Worm (Caenorhabditis elegans) whole organism, L4/young adult: Measurements from ENCODE around the gene Y66C5A.2.

Source experiments
- W03F9.2 ChIP-seq: fragments of 150-350 bp; optimal IDR thresholded peaks from 2 replicates; lab custom pipeline; 2014; ENCODE audit warnings: missing biosample characterization, missing genetic modification characterization
- dao-5 ChIP-seq: sonication (generic microtip); optimal IDR thresholded peaks from 2 replicates; lab custom pipeline; 2016; ENCODE audit warnings: missing genotype, missing genetic modification characterization, moderate library complexity, missing compliant biosample characterization
- him-1 ChIP-seq: sonication (generic microtip); optimal IDR thresholded peaks from 2 replicates; lab custom pipeline; 2016; ENCODE audit warnings: missing genotype, missing genetic modification reagents, missing genetic modification characterization, missing compliant biosample characterization

Gene Y66C5A.2

DNA sequence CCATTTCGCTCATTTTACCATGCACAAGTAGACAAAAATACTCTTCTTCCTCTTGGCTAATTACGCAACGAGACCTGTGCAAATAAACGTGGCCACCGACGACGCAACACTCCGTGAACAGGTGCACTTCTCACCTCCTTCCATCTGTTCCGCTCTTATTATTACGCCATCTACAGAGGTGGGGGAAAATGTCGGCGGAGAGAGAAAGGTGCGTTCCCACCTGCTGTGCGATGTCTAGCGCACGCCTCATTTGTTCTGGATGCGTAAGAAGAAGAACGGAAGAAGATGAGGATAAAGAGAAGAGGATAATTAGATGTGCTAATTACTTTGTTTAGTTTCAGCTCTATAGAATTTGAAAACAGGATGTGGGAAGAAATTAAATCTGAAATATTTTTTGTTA is 26.0 kb downstream of the Y66C5A.2 start:
- TF ChIP-seq W03F9.2 (tag; lab: Kevin White, UChicago) (no peak), dao-5 (no peak), him-1 (tag; lab: Kevin White, UChicago) (no peak)

DNA sequence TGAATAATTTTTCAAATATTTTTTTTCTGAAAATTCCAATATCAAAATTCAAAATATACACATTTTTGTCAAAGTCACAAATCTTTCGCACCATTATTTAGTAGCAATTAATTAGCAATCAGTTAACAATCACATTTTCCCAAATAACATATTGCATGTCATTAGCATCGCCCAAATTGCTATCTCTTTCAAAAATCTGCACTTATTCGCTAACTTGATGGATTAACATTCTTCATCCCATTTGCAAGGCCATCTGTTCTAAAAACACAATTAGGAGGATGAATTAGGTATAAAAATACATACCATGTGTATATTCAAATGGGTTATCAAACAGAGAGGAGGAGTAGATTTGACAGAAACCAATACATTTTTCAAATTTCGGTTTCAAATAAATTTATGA is 26.8 kb downstream of the Y66C5A.2 start:
- no peak for TF ChIP-seq W03F9.2 (tag; lab: Kevin White, UChicago)
- no peak for TF ChIP-seq dao-5
- no peak for TF ChIP-seq him-1 (tag; lab: Kevin White, UChicago)

DNA sequence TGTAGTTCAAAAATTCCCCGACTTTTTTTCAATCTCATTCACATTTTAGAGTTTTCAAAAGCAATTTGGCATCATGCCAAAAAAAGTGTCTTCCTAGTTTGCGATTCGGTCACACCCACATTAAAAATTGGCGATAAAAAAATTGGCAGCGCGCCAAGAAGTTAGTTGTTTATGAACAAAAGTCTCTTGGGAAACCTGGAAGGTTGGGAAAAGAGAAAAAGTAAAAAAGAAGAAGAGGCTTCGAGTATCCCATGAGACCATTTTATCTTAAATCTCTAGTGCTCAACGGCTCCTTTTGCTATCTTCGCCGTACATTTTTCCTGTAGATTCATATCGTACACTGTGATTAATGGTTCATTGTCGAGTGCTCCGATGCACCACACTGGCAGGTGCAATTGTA is 27.3 kb downstream of the Y66C5A.2 start:
- TF ChIP-seq W03F9.2 (tag; lab: Kevin White, UChicago) (no peak), him-1 (tag; lab: Kevin White, UChicago) (no peak), dao-5 (no peak)

DNA sequence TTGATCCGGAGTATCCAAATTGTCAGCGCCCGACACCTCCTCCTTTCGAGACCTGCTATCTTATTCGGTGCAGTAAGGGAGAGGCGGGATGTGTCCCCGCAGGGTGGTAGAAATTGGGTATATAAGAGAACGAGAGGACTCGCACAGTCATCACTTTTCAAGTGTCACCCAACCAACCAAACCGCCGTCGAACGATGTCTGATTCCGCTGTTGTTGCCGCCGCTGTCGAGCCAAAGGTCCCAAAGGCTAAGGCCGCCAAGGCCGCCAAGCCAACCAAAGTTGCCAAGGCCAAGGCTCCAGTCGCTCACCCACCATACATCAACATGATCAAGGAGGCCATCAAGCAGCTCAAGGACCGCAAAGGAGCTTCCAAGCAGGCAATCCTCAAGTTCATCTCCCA is 29.4 kb downstream of the Y66C5A.2 start, which contains the start of gene his-24:
TSS of gene his-24 (plus strand) at position 150 of the 400 bp plus-strand sequence.
- no peak for TF ChIP-seq dao-5
- TF ChIP-seq him-1 (tag; lab: Kevin White, UChicago) = no peak
- TF ChIP-seq W03F9.2 (tag; lab: Kevin White, UChicago) = no peak

DNA sequence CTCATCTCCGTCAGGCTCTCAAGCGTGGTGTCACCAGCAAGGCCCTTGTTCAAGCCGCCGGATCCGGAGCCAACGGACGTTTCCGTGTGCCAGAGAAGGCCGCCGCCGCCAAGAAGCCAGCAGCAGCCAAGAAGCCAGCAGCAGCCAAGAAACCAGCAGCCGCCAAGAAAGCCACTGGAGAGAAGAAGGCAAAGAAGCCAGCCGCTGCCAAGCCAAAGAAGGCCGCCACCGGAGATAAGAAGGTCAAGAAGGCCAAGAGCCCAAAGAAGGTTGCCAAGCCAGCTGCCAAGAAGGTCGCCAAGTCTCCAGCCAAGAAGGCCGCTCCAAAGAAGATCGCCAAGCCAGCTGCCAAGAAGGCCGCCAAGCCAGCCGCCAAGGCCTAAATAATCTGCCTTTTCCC is 30.0 kb downstream of the Y66C5A.2 start:
- TF ChIP-seq him-1 (tag; lab: Kevin White, UChicago) = no peak
- TF ChIP-seq W03F9.2 (tag; lab: Kevin White, UChicago) = no peak
- TF ChIP-seq dao-5 = no peak

DNA sequence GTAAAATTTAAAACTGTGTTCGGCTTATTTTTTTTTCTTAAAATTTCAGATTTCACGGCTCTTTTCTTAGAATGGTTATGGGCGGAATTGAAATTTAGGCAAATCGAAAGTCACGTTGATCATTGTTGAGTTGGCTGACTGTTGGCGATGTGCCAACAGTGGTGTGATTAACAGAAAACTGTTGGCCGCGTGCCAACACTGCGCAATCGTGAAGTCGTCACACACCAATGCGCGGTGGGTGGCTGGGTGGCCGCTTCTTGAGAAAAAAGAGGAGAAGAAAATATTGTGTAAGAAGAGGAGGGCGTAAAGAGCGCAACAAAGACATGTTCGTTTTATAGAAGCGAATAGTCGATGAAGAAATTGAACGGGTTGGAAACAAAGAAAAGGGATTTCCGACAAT is 30.6 kb downstream of the Y66C5A.2 start:
- no peak for TF ChIP-seq dao-5
- TF ChIP-seq W03F9.2 (tag; lab: Kevin White, UChicago) = no peak
- TF ChIP-seq him-1 (tag; lab: Kevin White, UChicago) = no peak

DNA sequence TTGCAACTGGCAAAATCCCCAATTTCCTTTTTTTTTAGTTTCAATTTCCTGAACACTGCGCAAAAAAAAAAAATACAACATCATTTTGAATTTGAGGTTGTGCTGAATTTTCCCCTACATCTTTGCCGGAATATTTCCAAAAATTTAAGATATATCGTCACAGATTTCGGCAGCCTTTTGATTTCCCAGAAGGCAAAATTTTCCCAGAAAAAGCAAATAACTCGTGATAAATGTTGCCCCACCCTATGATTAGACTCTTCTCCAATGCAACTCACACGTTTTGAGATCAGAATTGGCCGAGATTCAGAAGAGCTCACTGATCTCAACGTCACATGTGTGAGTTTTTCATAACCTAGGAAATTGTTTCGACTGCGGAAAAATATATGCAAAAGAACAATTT is 31.9 kb downstream of the Y66C5A.2 start:
- no peak for TF ChIP-seq dao-5
- no peak for TF ChIP-seq W03F9.2 (tag; lab: Kevin White, UChicago)
- no peak for TF ChIP-seq him-1 (tag; lab: Kevin White, UChicago)

DNA sequence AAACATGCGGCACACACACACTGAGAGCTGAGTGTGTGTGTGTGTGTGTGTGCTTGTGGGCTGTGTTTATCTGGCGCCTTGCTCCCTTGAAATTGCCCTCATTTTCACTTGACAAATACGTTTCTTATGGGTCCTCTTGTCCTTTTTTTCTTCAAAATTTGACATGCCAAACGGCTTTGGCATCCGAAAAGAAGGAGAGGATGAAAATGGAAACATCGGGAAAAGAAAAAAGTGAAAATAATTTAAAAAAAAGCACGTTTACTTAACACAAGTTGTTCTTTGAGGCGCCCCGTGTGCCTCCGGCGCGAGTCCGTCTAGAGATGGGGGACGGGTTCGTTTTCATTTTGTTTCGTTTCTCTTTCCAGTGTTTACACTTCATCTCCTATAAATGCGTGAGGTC is 34.6 kb downstream of the Y66C5A.2 start:
- no peak for TF ChIP-seq him-1 (tag; lab: Kevin White, UChicago)
- TF ChIP-seq dao-5 = no peak
- TF ChIP-seq W03F9.2 (tag; lab: Kevin White, UChicago) = no peak

DNA sequence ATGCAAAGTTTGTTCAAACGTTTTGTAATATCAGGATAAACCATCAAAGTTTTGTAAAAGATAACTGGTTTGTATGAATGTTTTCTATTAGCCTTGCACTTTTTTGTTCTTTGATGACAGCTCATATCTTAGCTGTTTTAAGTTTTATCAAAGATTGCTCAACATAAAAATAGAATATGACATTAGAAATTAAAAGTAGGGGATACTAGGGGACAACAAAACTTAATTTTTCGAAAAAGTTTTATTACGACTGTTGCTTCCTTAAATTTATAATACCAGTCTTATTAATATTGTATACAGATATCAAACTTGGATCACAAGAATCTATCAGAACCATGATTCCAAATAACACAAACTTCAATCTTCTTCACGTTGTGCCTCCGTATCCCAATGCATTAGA is 35.3 kb downstream of the Y66C5A.2 start, which contains the start of gene ztf-14:
TSS of gene ztf-14 (plus strand) at position 301 of the 400 bp plus-strand sequence.
- TF ChIP-seq W03F9.2 (tag; lab: Kevin White, UChicago) (no peak), dao-5 (no peak), him-1 (tag; lab: Kevin White, UChicago) (no peak)

DNA sequence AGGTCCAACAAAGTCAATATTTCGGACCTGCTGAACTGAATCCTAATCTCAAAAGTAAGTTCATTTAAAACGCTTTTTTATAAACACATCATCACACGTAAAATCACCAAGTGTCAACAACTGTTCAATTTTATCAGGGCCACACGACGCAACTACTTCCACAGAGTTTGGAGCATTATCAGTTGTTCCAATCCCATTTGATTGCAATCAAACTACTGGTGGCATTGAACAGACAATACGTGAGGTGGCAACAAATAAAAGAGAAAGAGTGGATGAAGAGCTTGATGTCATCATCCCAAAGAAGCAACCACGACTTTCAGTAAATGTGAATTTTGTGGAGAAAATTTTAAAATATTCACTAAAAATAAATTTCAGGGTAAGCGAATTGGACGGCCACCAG is 36.0 kb downstream of the Y66C5A.2 start:
- TF ChIP-seq him-1 (tag; lab: Kevin White, UChicago) (no peak), dao-5 (no peak), W03F9.2 (tag; lab: Kevin White, UChicago) (no peak)

DNA sequence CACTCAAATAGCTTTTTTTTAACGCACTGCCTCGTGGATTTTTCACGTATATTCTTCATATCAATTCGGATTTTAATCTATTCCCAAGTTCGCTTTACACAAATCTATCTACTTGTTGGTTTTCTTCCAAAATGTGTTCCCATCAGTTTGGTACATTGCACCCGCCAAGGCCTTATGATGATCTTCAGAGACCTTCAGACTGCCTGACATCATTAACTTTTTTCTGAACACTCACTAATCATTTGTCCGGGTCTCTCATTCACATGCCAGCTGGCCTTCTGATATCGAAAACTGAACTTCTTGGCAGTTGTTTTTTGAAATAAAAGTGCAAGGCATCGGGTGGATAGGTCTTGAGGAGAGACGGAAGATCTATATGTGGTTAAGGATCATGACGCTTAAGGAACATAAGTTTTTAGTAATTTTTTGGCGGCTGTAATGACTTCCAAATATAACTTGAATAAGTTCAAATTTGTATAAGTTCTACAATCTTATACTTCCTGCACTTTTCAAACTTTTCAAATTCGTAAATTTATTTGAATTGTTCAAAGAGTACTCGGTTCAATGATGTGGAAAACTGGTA is 39.4 kb downstream of the Y66C5A.2 start:
- TF ChIP-seq W03F9.2 (tag; lab: Kevin White, UChicago) (no peak), dao-5 (no peak), him-1 (tag; lab: Kevin White, UChicago) (no peak)

DNA sequence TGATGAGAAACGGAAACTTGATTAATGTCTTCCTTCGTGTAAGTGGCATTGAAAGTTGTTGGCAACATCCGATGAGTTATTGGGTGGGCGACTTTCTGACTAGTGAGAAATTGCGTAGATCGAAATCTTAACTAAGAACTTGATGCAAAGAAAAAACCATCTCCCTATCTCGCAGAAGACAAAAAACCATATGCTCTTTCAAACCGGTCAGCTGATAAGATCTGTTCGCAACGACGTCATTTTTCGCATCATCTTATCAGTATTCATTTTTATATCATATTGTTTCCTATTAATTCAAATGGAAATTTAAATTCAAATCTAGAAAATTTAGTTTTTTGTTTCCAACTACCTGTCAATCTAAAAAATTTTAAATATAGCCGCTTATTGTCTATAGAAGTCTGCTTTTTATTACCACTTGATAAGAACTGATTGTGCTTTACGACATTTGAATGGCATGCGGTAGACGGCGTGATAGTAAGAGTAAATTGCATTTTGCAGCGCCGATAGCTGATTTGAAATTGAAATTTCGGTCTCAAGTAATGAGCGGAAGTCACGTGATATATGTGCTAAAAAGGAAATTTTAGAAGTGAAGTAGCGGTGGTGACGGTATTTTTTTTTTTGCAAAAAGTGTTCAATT is 40.0 kb downstream of the Y66C5A.2 start:
- TF ChIP-seq him-1 (tag; lab: Kevin White, UChicago) (no peak), W03F9.2 (tag; lab: Kevin White, UChicago) (no peak), dao-5 (no peak)

DNA sequence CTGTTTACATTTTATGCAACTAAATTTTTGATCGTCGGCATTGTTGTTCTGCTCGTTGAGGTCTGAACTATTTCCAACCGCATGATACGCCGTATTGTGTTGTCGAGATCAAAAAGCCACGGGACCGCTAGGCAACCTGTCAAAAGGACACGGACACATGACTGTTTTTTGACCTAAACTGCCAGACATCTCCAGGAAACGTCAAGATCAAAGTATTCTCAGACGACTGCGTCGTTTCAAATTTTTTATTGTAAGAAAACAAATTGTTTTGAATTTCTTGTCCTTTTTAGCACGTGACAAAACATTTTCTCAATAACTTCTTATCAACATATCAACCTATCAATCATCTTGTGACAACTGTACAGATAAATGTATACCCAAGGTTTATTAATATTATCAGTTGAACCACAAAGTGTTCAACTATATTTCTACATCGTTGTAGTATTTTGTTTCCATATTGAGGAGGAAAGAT is 41.6 kb downstream of the Y66C5A.2 start:
- TF ChIP-seq dao-5 = no peak
- TF ChIP-seq W03F9.2 (tag; lab: Kevin White, UChicago) = peak; percentile 50
- TF ChIP-seq him-1 (tag; lab: Kevin White, UChicago) = no peak

DNA sequence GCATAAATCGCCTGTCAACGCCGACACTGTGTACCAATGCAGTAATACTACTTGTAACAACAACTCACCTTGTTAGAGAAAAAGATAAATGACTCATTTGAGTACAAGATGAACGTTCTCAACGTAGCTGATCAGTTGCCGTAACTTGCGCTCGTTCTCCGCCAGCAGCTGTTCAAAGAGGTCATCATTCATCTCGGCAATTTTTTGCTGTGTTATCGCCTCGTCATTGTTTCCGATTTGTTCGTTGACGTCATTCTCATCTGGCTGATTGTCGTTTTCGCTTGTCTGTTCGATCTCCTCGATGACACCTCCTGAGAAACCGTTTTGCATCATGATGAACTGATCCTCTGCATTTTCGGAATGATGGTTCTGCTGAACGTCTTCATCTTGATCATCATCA is 42.8 kb downstream of the Y66C5A.2 start:
- no peak for TF ChIP-seq dao-5
- TF ChIP-seq W03F9.2 (tag; lab: Kevin White, UChicago) = no peak
- no peak for TF ChIP-seq him-1 (tag; lab: Kevin White, UChicago)
